Worm (Caenorhabditis elegans): ENCODE data around the gene Y57G11C.30.
A peak's percentile ranks its signal among the peaks of the same experiment; 100 is the strongest.
"Not testable (repeated sequence)": the region's sequence is repeated elsewhere in the genome, so short reads cannot be mapped to it uniquely, and the experiment has no call there.

Y57G11C.30 gene

DNA sequence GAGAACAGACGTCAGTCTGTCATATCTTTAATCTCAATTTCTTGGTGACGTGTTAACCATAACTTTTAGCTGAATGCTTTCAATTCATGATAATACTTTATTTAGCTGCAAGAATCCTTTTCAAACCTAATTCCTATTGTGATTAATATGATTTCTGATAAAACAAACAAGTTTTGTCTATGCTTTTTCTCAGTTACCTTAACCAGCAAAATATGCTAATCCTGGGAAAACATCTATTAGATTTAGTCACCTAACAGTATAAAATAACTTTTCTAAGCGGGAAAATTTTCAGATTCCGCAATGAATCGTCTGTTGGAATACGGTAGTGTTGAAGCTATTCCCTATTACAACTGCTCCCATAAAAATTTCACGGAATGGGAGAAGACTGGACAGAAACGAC lies at the start of gene Y57G11C.30:
Y57G11C.30 (plus strand) TSS at position 301 of the 400 bp plus-strand sequence.
- not testable (repeated sequence) for TF ChIP-seq Y116A8C.19 (tag; optimal IDR thresholded peaks at IDR 0.05; ENCODE audit: borderline replicate concordance); unc-98 (GFP tag; IDR thresholded peaks at IDR 0.05); ceh-90 (tag; optimal IDR thresholded peaks at IDR 0.05)

- TF ChIP-seq dsc-1 (tag; optimal IDR thresholded peaks at IDR 0.05) (no peak), lsy-2 (tag; optimal IDR thresholded peaks at IDR 0.05) (no peak), egl-13 (tag; optimal IDR thresholded peaks at IDR 0.05) (no peak), elt-2 (tag; optimal IDR thresholded peaks at IDR 0.05) (no peak), ceh-8 (GFP tag; optimal IDR thresholded peaks at IDR 0.05) (no peak), tbx-2 (tag; optimal IDR thresholded peaks at IDR 0.05) (no peak), efl-1 (optimal IDR thresholded peaks at IDR 0.05) (no peak), efl-1 (GFP tag; optimal IDR thresholded peaks at IDR 0.05 in 1 of 2) (no peak), hlh-17 (GFP tag; optimal IDR thresholded peaks at IDR 0.05; ENCODE audit: borderline replicate concordance) (no peak), xbp-1 (tag; optimal IDR thresholded peaks at IDR 0.05) (no peak), lin-39 (tag; optimal IDR thresholded peaks at IDR 0.05) (no peak), skn-1 (tag; optimal IDR thresholded peaks at IDR 0.05) (no peak), unc-62 (GFP tag; optimal IDR thresholded peaks at IDR 0.05) (no peak)
These were observed 47.8 kb upstream of the Y57G11C.30 start for ce11 chrIV:14890914-14891313.

DNA sequence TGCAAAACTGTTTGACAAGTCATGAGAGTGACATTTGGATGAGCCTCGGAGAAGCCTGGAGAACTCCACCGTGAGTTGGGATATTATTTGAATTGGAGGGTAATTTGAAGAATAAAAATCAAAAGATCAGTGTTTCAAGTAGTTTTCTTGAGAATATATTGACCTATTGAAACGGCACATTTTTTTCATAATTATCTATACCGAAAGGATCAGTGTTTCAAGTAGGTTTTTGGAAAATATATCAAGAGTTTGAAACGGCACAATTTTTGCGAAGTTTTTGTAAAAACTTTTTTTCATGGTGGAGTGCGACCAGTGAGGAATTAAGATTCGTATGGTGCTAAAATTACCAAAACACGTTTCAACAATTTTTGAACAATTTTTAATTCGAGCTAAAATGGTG lies 46.7 kb upstream of the Y57G11C.30 start:
- TF ChIP-seq efl-1 (optimal IDR thresholded peaks at IDR 0.05): no peak
- TF ChIP-seq efl-1 (GFP tag; optimal IDR thresholded peaks at IDR 0.05 in 1 of 2): no peak
- TF ChIP-seq nhr-71 (tag; optimal IDR thresholded peaks at IDR 0.05): no peak
- no peak for TF ChIP-seq vab-15 (tag; optimal IDR thresholded peaks at IDR 0.05)
- no peak for TF ChIP-seq fkh-10 (GFP tag; optimal IDR thresholded peaks at IDR 0.05)
- no peak for TF ChIP-seq elt-2 (tag; optimal IDR thresholded peaks at IDR 0.05)
- TF ChIP-seq elt-3 (tag; optimal IDR thresholded peaks at IDR 0.05): no peak
- TF ChIP-seq ceh-63 (GFP tag; optimal IDR thresholded peaks at IDR 0.05): no peak
- no peak for TF ChIP-seq F16B12.6 (tag; optimal IDR thresholded peaks at IDR 0.05)

DNA sequence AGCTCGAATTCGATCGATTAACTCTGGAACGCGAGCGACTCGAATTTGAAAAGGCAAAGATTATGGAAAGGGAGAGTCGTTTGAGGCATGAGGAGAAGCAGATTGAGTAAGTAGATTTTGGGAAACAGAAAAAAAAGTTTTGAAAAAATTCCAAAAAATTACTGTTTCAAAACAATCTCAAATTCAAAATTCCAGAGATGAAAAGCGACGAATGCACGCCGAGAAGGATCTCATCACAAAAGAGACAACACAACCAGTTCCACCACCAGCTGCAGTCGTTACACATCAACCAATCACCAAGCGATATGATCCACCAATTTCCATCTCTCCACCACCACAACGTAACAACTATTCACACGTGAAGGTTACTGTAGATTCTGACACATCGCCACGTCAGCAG lies 44.4 kb upstream of the Y57G11C.30 start:
- TF ChIP-seq hpl-2 (GFP tag; optimal IDR thresholded peaks at IDR 0.05) (no peak), ces-1 (GFP tag; optimal IDR thresholded peaks at IDR 0.05) (no peak), irx-1 (tag; optimal IDR thresholded peaks at IDR 0.05) (no peak), lin-35 (GFP tag; optimal IDR thresholded peaks at IDR 0.05) (no peak), fkh-4 (tag; optimal IDR thresholded peaks at IDR 0.05; ENCODE audit: borderline replicate concordance) (no peak), nhr-12 (tag; optimal IDR thresholded peaks at IDR 0.05) (no peak), dsc-1 (tag; optimal IDR thresholded peaks at IDR 0.05) (no peak), sox-4 (tag; optimal IDR thresholded peaks at IDR 0.05) (no peak), C34B4.2 (tag; optimal IDR thresholded peaks at IDR 0.05) (no peak), nhr-71 (tag; optimal IDR thresholded peaks at IDR 0.05) (no peak)

ce11 chrIV:14903188-14903587 lies 35.5 kb upstream of the Y57G11C.30 start:
- TF ChIP-seq hlh-17 (GFP tag; optimal IDR thresholded peaks at IDR 0.05; ENCODE audit: borderline replicate concordance): peak; percentile 6
- no peak for TF ChIP-seq mdl-1 (tag; optimal IDR thresholded peaks at IDR 0.05)
- no peak for TF ChIP-seq dpl-1 (GFP tag; optimal IDR thresholded peaks at IDR 0.05)
- no peak for TF ChIP-seq elt-3 (tag; optimal IDR thresholded peaks at IDR 0.05)
- no peak for TF ChIP-seq Y116A8C.19 (tag; optimal IDR thresholded peaks at IDR 0.05; ENCODE audit: borderline replicate concordance)
- TF ChIP-seq nhr-77 (tag; optimal IDR thresholded peaks at IDR 0.05): no peak
- peak; percentile 63 for TF ChIP-seq nhr-85 (tag)
- no peak for TF ChIP-seq efl-1 (optimal IDR thresholded peaks at IDR 0.05)
- TF ChIP-seq efl-1 (GFP tag; optimal IDR thresholded peaks at IDR 0.05 in 1 of 2): peak in 1 of 2 experiments; percentile 83
- TF ChIP-seq C04F5.9 (tag; optimal IDR thresholded peaks at IDR 0.05): no peak
- TF ChIP-seq zag-1 (tag; optimal IDR thresholded peaks at IDR 0.05): no peak
- no peak for TF ChIP-seq ets-5 (GFP tag; IDR thresholded peaks at IDR 0.05)
- no peak for TF ChIP-seq egl-13 (tag; optimal IDR thresholded peaks at IDR 0.05)
- no peak for TF ChIP-seq nhr-71 (tag; optimal IDR thresholded peaks at IDR 0.05)
- TF ChIP-seq skn-1 (tag; optimal IDR thresholded peaks at IDR 0.05): no peak
- TF ChIP-seq nhr-28 (tag; optimal IDR thresholded peaks at IDR 0.05): no peak
- TF ChIP-seq isw-1 (GFP tag; IDR thresholded peaks at IDR 0.05): no peak
- no peak for TF ChIP-seq ztf-4 (tag; optimal IDR thresholded peaks at IDR 0.05)
- TF ChIP-seq unc-98 (GFP tag; IDR thresholded peaks at IDR 0.05): no peak
- no peak for TF ChIP-seq ceh-63 (GFP tag; optimal IDR thresholded peaks at IDR 0.05)
- TF ChIP-seq vab-15 (tag; optimal IDR thresholded peaks at IDR 0.05): no peak
- TF ChIP-seq snpc-4 (tag; optimal IDR thresholded peaks at IDR 0.05): no peak

Measured in whole organism, L1 larva.